Fruit fly (Drosophila melanogaster) whole organism, embryonic: ENCODE measurements around the gene Wdr59.
A peak's percentile ranks its signal among the peaks of the same experiment; 100 is the strongest.

Experiments used
- Abd-B ChIP-seq: fragments of 200-800 bp; sonication (Bioruptor generic); optimal IDR thresholded peaks from 2 replicates; lab custom pipeline; 2018; ENCODE audit warnings: missing biosample characterization, mild to moderate bottlenecking, missing genetic modification characterization, moderate library complexity
- Awh ChIP-seq: fragments of 200-800 bp; sonication (Bioruptor generic); IDR thresholded peaks from 2 replicates; pipeline ENCODE4, ENCODE4 v1.3.6; 2022; ENCODE audit warnings: missing biosample characterization, missing genetic modification characterization
- Bgb ChIP-seq: fragments of 200-800 bp; sonication (Bioruptor generic); IDR thresholded peaks from 2 replicates; pipeline ENCODE4 v1.3.6; 2022; ENCODE audit warnings: missing biosample characterization, missing genetic modification characterization; ENCODE audit not compliant: partially characterized antibody
- BtbVII ChIP-seq: fragments of 200-800 bp; sonication (Bioruptor generic); optimal IDR thresholded peaks from 3 replicates; lab custom pipeline; 2017; ENCODE audit warnings: missing biosample characterization, mild to moderate bottlenecking, missing genetic modification characterization
- CG10462 ChIP-seq: fragments of 200-800 bp; sonication (Bioruptor generic); optimal IDR thresholded peaks from 2 replicates; lab custom pipeline; 2016; ENCODE audit warnings: missing biosample characterization, missing genetic modification characterization
- CG11398 ChIP-seq: fragments of 200-800 bp; sonication (Bioruptor generic); optimal IDR thresholded peaks from 2 replicates; lab custom pipeline; 2016; ENCODE audit warnings: missing biosample characterization, missing genetic modification characterization
- CG11696 ChIP-seq: fragments of 200-800 bp; sonication (Bioruptor generic); IDR thresholded peaks from 2 replicates; pipeline ENCODE4 v1.3.6; 2022; ENCODE audit warnings: missing biosample characterization, missing genetic modification characterization
- CG12744 ChIP-seq: fragments of 200-800 bp; sonication (Bioruptor generic); optimal IDR thresholded peaks from 2 replicates; lab custom pipeline; 2016; ENCODE audit warnings: missing biosample characterization, missing genetic modification characterization
- CG15479 ChIP-seq: fragments of 200-800 bp; sonication (Bioruptor generic); optimal IDR thresholded peaks from 3 replicates; lab custom pipeline; 2019; ENCODE audit warnings: missing biosample characterization, mild to moderate bottlenecking, missing genetic modification characterization, moderate library complexity
- CG16813 ChIP-seq: fragments of 200-800 bp; sonication (Bioruptor generic); IDR thresholded peaks from 3 replicates; pipeline ENCODE4 v1.3.6; 2022; ENCODE audit warnings: missing biosample characterization, missing genetic modification characterization; ENCODE audit not compliant: partially characterized antibody
- CG17612 ChIP-seq: fragments of 200-800 bp; sonication (Bioruptor generic); IDR thresholded peaks from 2 replicates; pipeline ENCODE4 v1.3.6; 2022; ENCODE audit warnings: missing biosample characterization, missing genetic modification characterization
- CG17802 ChIP-seq: fragments of 200-800 bp; sonication (Bioruptor generic); optimal IDR thresholded peaks from 2 replicates; lab custom pipeline; 2018; ENCODE audit warnings: missing biosample characterization, mild to moderate bottlenecking, missing genetic modification characterization, moderate library complexity
- CG18599 ChIP-seq: fragments of 200-800 bp; sonication (Bioruptor generic); optimal IDR thresholded peaks from 3 replicates; lab custom pipeline; 2017; ENCODE audit warnings: missing biosample characterization, missing genetic modification characterization, mild to moderate bottlenecking, moderate library complexity, missing genetic modification reagents
- CG2678 ChIP-seq: fragments of 200-800 bp; sonication (Bioruptor generic); optimal IDR thresholded peaks from 3 replicates; lab custom pipeline; 2019; ENCODE audit warnings: missing biosample characterization, mild to moderate bottlenecking, missing genetic modification characterization, moderate library complexity
- CG3847 ChIP-seq: fragments of 200-800 bp; sonication (Bioruptor generic); IDR thresholded peaks from 2 replicates; pipeline ENCODE4 v1.3.6; 2022; ENCODE audit warnings: missing biosample characterization, missing genetic modification characterization
- CG43689 ChIP-seq: fragments of 200-800 bp; sonication (Bioruptor generic); IDR thresholded peaks from 2 replicates; pipeline ENCODE4 v1.3.6; 2022; ENCODE audit warnings: missing biosample characterization, missing genetic modification characterization
- CG4404 ChIP-seq: fragments of 200-800 bp; sonication (Bioruptor generic); IDR thresholded peaks from 2 replicates; pipeline ENCODE4 v1.3.6; 2022; ENCODE audit warnings: missing biosample characterization, missing genetic modification characterization
- CG4617 ChIP-seq: fragments of 200-800 bp; sonication (Bioruptor generic); optimal IDR thresholded peaks from 3 replicates; lab custom pipeline; 2016; ENCODE audit warnings: missing biosample characterization, missing genetic modification characterization, borderline replicate concordance
- CG6254 ChIP-seq: fragments of 200-800 bp; sonication (Bioruptor generic); optimal IDR thresholded peaks from 3 replicates; lab custom pipeline; 2017; ENCODE audit warnings: mild to moderate bottlenecking, missing biosample characterization, missing genetic modification reagents, missing genetic modification characterization
- CG7357 ChIP-seq: fragments of 200-800 bp; sonication (Bioruptor generic); IDR thresholded peaks from 3 replicates; pipeline ENCODE4 v1.3.6; 2022; ENCODE audit warnings: missing biosample characterization, missing genetic modification characterization
- CG7839 ChIP-seq: fragments of 200-800 bp; sonication (Bioruptor generic); optimal IDR thresholded peaks from 3 replicates; lab custom pipeline; 2018; ENCODE audit warnings: missing biosample characterization, mild to moderate bottlenecking, missing genetic modification characterization, moderate library complexity
- CG9727 ChIP-seq: fragments of 200-800 bp; sonication (Bioruptor generic); optimal IDR thresholded peaks from 3 replicates; lab custom pipeline; 2017; ENCODE audit warnings: missing biosample characterization, mild to moderate bottlenecking, missing genetic modification characterization
- CoRest ChIP-seq: fragments of 200-800 bp; sonication (Bioruptor generic); optimal IDR thresholded peaks from 3 replicates; lab custom pipeline; 2018; ENCODE audit warnings: missing biosample characterization, mild to moderate bottlenecking, missing genetic modification characterization, moderate library complexity
- Elba2 ChIP-seq: fragments of 200-800 bp; sonication (Bioruptor generic); optimal IDR thresholded peaks from 3 replicates; lab custom pipeline; 2016; ENCODE audit warnings: missing biosample characterization, missing genetic modification characterization
- Ets97D ChIP-seq: fragments of 200-800 bp; sonication (Bioruptor generic); optimal IDR thresholded peaks from 3 replicates; lab custom pipeline; 2016; ENCODE audit warnings: missing biosample characterization, missing genetic modification characterization
- Fer1 ChIP-seq: fragments of 200-800 bp; sonication (Bioruptor generic); optimal IDR thresholded peaks from 2 replicates; lab custom pipeline; 2017; ENCODE audit warnings: missing biosample characterization, mild to moderate bottlenecking, missing genetic modification characterization
- Hmr ChIP-seq: fragments of 200-800 bp; sonication (Bioruptor generic); optimal IDR thresholded peaks from 3 replicates; lab custom pipeline; 2017; ENCODE audit warnings: mild to moderate bottlenecking, missing biosample characterization, missing genetic modification reagents, missing genetic modification characterization
- Myb ChIP-seq: fragments of 200-800 bp; sonication (Bioruptor generic); optimal IDR thresholded peaks from 2 replicates; lab custom pipeline; 2016; ENCODE audit warnings: missing biosample characterization, missing genetic modification characterization
- Ssrp ChIP-seq: fragments of 200-800 bp; sonication (Bioruptor generic); optimal IDR thresholded peaks from 2 replicates; lab custom pipeline; 2018; ENCODE audit warnings: missing biosample characterization, mild to moderate bottlenecking, missing genetic modification characterization, moderate library complexity
- TFAM ChIP-seq: fragments of 200-800 bp; sonication (Bioruptor generic); optimal IDR thresholded peaks from 2 replicates; lab custom pipeline; 2017; ENCODE audit warnings: missing biosample characterization, missing genetic modification characterization, inconsistent platforms
- ara ChIP-seq: fragments of 200-800 bp; sonication (Bioruptor generic); IDR thresholded peaks from 2 replicates; pipeline ENCODE4 v1.3.6; 2022; ENCODE audit warnings: missing biosample characterization, missing genetic modification characterization
- bbx ChIP-seq: fragments of 200-800 bp; sonication (Bioruptor generic); IDR thresholded peaks from 2 replicates; pipeline ENCODE4 v1.3.6; 2022; ENCODE audit warnings: missing biosample characterization, missing genetic modification characterization; ENCODE audit not compliant: partially characterized antibody
- bigmax ChIP-seq: fragments of 200-800 bp; sonication (Bioruptor generic); optimal IDR thresholded peaks from 2 replicates; lab custom pipeline; 2018; ENCODE audit warnings: missing biosample characterization, mild to moderate bottlenecking, missing genetic modification characterization
- chm ChIP-seq: fragments of 200-800 bp; sonication (Bioruptor generic); IDR thresholded peaks from 2 replicates; pipeline ENCODE4 v1.3.6; 2022; ENCODE audit warnings: missing biosample characterization, missing genetic modification characterization
- dimm ChIP-seq: fragments of 200-800 bp; sonication (Bioruptor generic); IDR thresholded peaks from 2 replicates; pipeline ENCODE4 v1.3.6; 2022; ENCODE audit warnings: missing biosample characterization, missing genetic modification characterization
- dm ChIP-seq: fragments of 200-800 bp; sonication (Bioruptor generic); optimal IDR thresholded peaks from 3 replicates; lab custom pipeline; 2016; ENCODE audit warnings: missing biosample characterization, missing genetic modification characterization
- gcm2 ChIP-seq: fragments of 200-800 bp; sonication (Bioruptor generic); optimal IDR thresholded peaks from 2 replicates; lab custom pipeline; 2016; ENCODE audit warnings: missing biosample characterization, missing genetic modification characterization
- hb ChIP-seq: fragments of 200-800 bp; sonication (Bioruptor generic); IDR thresholded peaks from 3 replicates; pipeline ENCODE4 v1.3.6; 2022; ENCODE audit warnings: missing biosample characterization, missing genetic modification characterization; ENCODE audit not compliant: partially characterized antibody
- insv ChIP-seq, 2 experiments: fragments of 200-800 bp; sonication (Bioruptor generic); optimal IDR thresholded peaks; 3 replicates each; lab custom pipeline; 2016 to 2018; ENCODE audit warnings: missing biosample characterization in 2 of 2, missing genetic modification characterization in 2 of 2
- pnt ChIP-seq: fragments of 200-800 bp; sonication (Bioruptor generic); optimal IDR thresholded peaks from 3 replicates; lab custom pipeline; 2016; ENCODE audit warnings: missing biosample characterization, missing genetic modification characterization
- ro ChIP-seq: fragments of 200-800 bp; sonication (Bioruptor generic); IDR thresholded peaks from 2 replicates; pipeline ENCODE4 v1.3.6; 2022; ENCODE audit warnings: missing biosample characterization, missing genetic modification characterization
- sc ChIP-seq, 3 experiments: fragments of >200 bp in 2 of 3; fragments of 200-800 bp in 1 of 3; sonication (Bioruptor generic) in 1 of 3; optimal IDR thresholded peaks; 2 replicates in 2 of 3; 3 replicates in 1 of 3; lab custom pipeline; 2017; ENCODE audit warnings: mild to moderate bottlenecking in 1 of 3, missing biosample characterization in 1 of 3, missing genetic modification characterization in 1 of 3, missing genetic modification reagents in 1 of 3
- sd ChIP-seq: fragments of 200-800 bp; sonication (Bioruptor generic); optimal IDR thresholded peaks from 3 replicates; lab custom pipeline; 2018; ENCODE audit warnings: missing biosample characterization, mild to moderate bottlenecking, missing genetic modification characterization, moderate library complexity
- sisA ChIP-seq: fragments of 200-800 bp; sonication (Bioruptor generic); IDR thresholded peaks from 2 replicates; pipeline ENCODE4 v1.3.6; 2022; ENCODE audit warnings: missing biosample characterization, missing genetic modification characterization
- so ChIP-seq: fragments of 200-800 bp; sonication (Bioruptor generic); IDR thresholded peaks from 3 replicates; pipeline ENCODE4 v1.3.6; 2022; ENCODE audit warnings: missing biosample characterization, missing genetic modification characterization
- tgo ChIP-seq: fragments of 200-800 bp; sonication (Bioruptor generic); IDR thresholded peaks from 3 replicates; pipeline ENCODE4 v1.3.6; 2022; ENCODE audit warnings: missing biosample characterization, missing genetic modification characterization
- usp ChIP-seq: fragments of >200 bp; optimal IDR thresholded peaks from 2 replicates; lab custom pipeline; 2017; ENCODE audit warnings: missing biosample characterization, missing genetic modification characterization
- zen ChIP-seq: fragments of 200-800 bp; sonication (Bioruptor generic); optimal IDR thresholded peaks from 3 replicates; lab custom pipeline; 2018; ENCODE audit warnings: missing biosample characterization, mild to moderate bottlenecking, missing genetic modification characterization, moderate library complexity

Wdr59 gene

dm6 chr2L:11057333-11058110 lies 33.7 kb upstream of the Wdr59 start (continued):
- TF ChIP-seq CG9727 (GFP tag; lab: Kevin White, UChicago) (peak; percentile 77), CG6254 (GFP tag; lab: Kevin White, UChicago) (peak; percentile 62), CG3847 (peak; percentile 80), sisA (GFP tag; lab: Robert Waterston, UW) (peak; percentile 69), so (GFP tag; lab: Robert Waterston, UW) (peak; percentile 74), CG16813 (no peak), TFAM (GFP tag; lab: Kevin White, UChicago) (no peak), CG10462 (GFP tag; lab: Kevin White, UChicago) (peak; percentile 74), pnt (GFP tag; lab: Kevin White, UChicago) (peak; percentile 84), chm (GFP tag; lab: Robert Waterston, UW) (peak; percentile 22), Elba2 (GFP tag; lab: Kevin White, UChicago) (no peak), Bgb (GFP tag; lab: Robert Waterston, UW) (peak; percentile 56; the same call in 1 of the 2 replicates), Abd-B (GFP tag; lab: Kevin White, UChicago) (peak; percentile 66), CG11696 (GFP tag; lab: Robert Waterston, UW) (no peak; the same call in 1 of the 2 replicates), CG11398 (peak; percentile 29), Fer1 (peak; percentile 42), CoRest (peak; percentile 79), hb (GFP tag; lab: Robert Waterston, UW) (no peak), ro (GFP tag; lab: Robert Waterston, UW) (peak; percentile 78), Hmr (GFP tag; lab: Kevin White, UChicago) (peak; percentile 71), CG18599 (GFP tag; lab: Kevin White, UChicago) (peak; percentile 56), CG12744 (peak; percentile 42), zen (no peak), CG17802 (tag; lab: Kevin White, UChicago) (no peak), Ssrp (tag; lab: Kevin White, UChicago) (peak; percentile 68), CG43689 (GFP tag; lab: Robert Waterston, UW) (peak; percentile 57), dimm (GFP tag; lab: Robert Waterston, UW) (0 out of 2 replicates have a peak, but pooled peaks have one; percentile 8), CG15479 (GFP tag; lab: Kevin White, UChicago) (no peak), dm (GFP tag; lab: Kevin White, UChicago) (peak; percentile 49), Awh (peak; percentile 19; the same call in 1 of the 2 replicates), Ets97D (GFP tag; lab: Kevin White, UChicago) (no peak), sc (optimal IDR thresholded peaks at IDR 0.05; lab: Kevin White, UChicago) (no peak), sc (GFP tag; optimal IDR thresholded peaks at IDR 0.05; lab: Kevin White, UChicago) (peak; percentile 50), bigmax (GFP tag; lab: Kevin White, UChicago) (no peak), usp (GFP tag; lab: Kevin White, UChicago) (no peak), insv (GFP tag; optimal IDR thresholded peaks at IDR 0.05; lab: Kevin White, UChicago) (peak in 1 of 2 experiments; percentile 3), bbx (GFP tag; lab: Robert Waterston, UW) (no peak), BtbVII (GFP tag; lab: Kevin White, UChicago) (peak; percentile 75), CG17612 (GFP tag; lab: Robert Waterston, UW) (no peak), CG7357 (GFP tag; lab: Robert Waterston, UW) (no peak), CG7839 (tag; lab: Kevin White, UChicago) (peak; percentile 86), tgo (GFP tag; lab: Robert Waterston, UW) (peak; percentile 84), CG4617 (peak; percentile 53), sd (peak; percentile 38), Myb (GFP tag; lab: Kevin White, UChicago) (peak; percentile 48), CG2678 (peak; percentile 90), ara (GFP tag; lab: Robert Waterston, UW) (peak; percentile 52; the same call in 1 of the 2 replicates), gcm2 (GFP tag; lab: Kevin White, UChicago) (peak; percentile 83), CG4404 (GFP tag; lab: Robert Waterston, UW) (peak; percentile 7; the same call in 1 of the 2 replicates)
